Worm (Caenorhabditis elegans) whole organism, L4/young adult: ENCODE data around the gene gpch-1.

ENCODE experiments used
- W03F9.2 ChIP-seq: fragments of 150-350 bp; optimal IDR thresholded peaks from 2 replicates; lab custom pipeline; 2014; ENCODE audit warnings: missing biosample characterization, missing genetic modification characterization
- dao-5 ChIP-seq: sonication (generic microtip); optimal IDR thresholded peaks from 2 replicates; lab custom pipeline; 2016; ENCODE audit warnings: missing genotype, missing genetic modification characterization, moderate library complexity, missing compliant biosample characterization
- him-1 ChIP-seq: sonication (generic microtip); optimal IDR thresholded peaks from 2 replicates; lab custom pipeline; 2016; ENCODE audit warnings: missing genotype, missing genetic modification reagents, missing genetic modification characterization, missing compliant biosample characterization

The gpch-1 gene

ce11 chrIII:4415135-4415534 lies 6.8 kb downstream of the gpch-1 start, which contains the start of gene R07E5.11:
R07E5.11 (minus strand) TSS chrIII:4415235.
- no peak for TF ChIP-seq W03F9.2 (tag; lab: Kevin White, UChicago)
- no peak for TF ChIP-seq dao-5
- no peak for TF ChIP-seq him-1

DNA sequence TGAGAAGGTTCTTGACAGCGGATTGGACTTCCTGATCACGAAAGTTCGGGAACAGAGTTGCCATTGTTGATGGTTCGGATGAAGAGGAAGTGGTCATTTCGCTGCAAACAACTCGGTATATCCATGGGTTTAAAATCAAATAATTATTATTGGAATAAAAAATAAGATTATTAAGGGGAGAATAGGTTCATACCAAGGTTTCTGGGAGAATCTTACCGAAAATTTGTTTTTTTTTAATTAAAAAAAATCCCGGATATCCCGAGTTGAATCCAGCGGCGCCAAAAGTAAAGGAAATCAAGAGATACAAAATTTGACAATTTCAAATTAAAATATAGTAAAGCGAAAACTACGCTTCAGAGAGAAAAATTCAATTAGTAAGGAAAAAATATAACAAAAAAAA lies 9.6 kb downstream of the gpch-1 start, which contains the start of the genes R07E5.19 and pdcd-2:
TSS of gene R07E5.19 (minus strand) at position 101 of the 400 bp plus-strand sequence.
TSS of gene pdcd-2 (minus strand) at position 102 of the 400 bp plus-strand sequence.
- TF ChIP-seq dao-5 (no peak), W03F9.2 (tag; lab: Kevin White, UChicago) (no peak), him-1 (no peak)

DNA sequence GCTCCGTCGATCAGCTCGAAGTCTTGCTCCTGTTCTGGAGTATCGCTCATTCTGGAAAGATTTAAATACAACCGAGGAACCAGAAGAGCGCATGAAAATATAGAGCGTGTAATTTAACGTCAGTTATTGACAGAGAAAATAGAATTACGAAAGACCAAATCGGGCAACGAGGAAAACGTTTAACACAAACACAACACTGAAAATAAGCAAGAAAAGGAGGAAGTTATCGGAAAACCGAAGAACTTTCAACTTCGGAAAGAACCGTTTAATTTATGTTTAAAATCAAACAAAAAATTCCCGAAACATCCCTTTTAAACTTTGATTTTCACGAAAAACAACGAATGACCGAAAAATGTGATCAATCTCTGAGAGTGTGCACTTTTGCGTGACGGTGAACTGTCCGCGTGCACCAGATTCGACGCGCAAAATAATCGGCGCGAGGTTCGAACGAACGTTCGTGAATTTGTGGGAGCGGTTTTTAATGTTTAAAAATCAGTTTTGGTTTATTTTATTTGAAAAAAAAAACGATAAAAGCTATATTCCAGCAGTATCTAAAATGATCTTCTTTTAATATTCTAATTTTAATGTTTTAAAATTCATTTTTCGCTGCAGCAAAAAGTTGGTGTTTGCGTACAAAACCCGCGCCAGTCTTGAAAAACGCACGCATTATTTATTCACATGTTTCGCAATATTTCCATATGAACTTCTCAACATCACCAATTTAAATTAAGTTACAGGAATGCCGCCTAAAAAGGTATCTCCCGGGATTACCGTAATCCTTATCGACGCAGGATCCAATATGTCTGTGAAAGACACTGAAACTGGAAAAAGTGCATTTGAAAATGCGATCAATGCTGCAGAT lies 11.0 kb downstream of the gpch-1 start, which contains the start of the genes R07E5.7 and cku-80:
TSS of gene R07E5.7 (minus strand) at position 51 of the 862 bp plus-strand sequence.
TSS of gene cku-80 (plus strand) at position 732 of the 862 bp plus-strand sequence.
- TF ChIP-seq W03F9.2 (tag; lab: Kevin White, UChicago) (peak; percentile 73), dao-5 (no peak), him-1 (no peak)

ce11 chrIII:4428797-4429196 lies 20.4 kb downstream of the gpch-1 start:
- TF ChIP-seq him-1 (no peak), dao-5 (no peak), W03F9.2 (tag; lab: Kevin White, UChicago) (no peak)

- TF ChIP-seq W03F9.2 (tag; lab: Kevin White, UChicago) (no peak), him-1 (no peak), dao-5 (no peak)
Measured at ce11 chrIII:4429402-4429801, 21.1 kb downstream of the gpch-1 start, which contains the start of gene C28A5.6. C28A5.6 (minus strand) TSS chrIII:4429502.

DNA sequence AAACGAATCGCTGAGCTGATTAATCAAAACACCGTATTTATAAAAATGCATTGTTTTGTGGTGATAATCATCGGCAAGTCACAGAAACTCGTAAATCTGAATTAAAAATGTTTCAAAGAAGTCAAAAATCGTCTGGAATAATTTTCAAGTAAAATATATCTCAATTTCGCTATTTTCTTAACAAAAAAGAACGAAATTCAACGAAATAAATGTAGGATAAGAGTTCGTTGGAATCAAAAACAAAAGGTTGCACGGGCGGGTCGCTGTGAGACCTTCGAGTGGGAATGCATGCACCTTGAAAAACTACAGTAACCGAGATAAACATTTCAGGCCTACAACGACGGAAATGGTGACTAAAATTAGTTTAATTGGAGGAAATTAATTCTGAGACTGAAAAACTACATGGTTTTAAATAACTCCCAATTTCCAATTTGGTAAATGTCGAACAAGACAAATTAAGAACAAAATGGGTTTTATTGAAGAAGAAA lies 26.0 kb downstream of the gpch-1 start, which contains the start of gene C28A5.1:
TSS of gene C28A5.1 (minus strand) at position 51 of the 488 bp plus-strand sequence.
- TF ChIP-seq W03F9.2 (tag; lab: Kevin White, UChicago) (peak; percentile 52), dao-5 (no peak), him-1 (no peak)

DNA sequence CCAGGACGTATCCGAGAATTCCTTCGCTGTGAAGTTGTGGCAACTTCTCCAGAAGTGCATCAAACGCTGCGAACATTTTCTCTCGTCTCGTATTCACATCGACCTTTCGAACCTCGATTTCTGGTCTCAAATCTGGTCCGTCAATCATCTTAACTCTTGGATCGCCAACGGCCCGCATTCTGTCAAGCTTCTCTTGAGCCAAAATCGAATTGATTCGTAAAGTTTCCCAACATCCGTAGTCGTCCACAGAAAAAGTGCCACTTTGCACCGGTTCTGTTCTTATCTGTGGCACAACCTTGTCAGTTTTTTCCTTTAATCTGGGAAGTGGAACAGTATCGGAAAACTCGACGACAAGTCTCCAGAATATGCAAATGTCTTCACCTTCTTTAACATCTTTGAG lies 26.9 kb downstream of the gpch-1 start:
- no peak for TF ChIP-seq W03F9.2 (tag; lab: Kevin White, UChicago)
- no peak for TF ChIP-seq him-1
- no peak for TF ChIP-seq dao-5

- TF ChIP-seq W03F9.2 (tag; lab: Kevin White, UChicago) (no peak), dao-5 (no peak), him-1 (no peak)
Measured at ce11 chrIII:4439493-4439983, 31.2 kb downstream of the gpch-1 start, which contains the start of gene C28A5.2. C28A5.2 (minus strand) TSS chrIII:4439543.

DNA sequence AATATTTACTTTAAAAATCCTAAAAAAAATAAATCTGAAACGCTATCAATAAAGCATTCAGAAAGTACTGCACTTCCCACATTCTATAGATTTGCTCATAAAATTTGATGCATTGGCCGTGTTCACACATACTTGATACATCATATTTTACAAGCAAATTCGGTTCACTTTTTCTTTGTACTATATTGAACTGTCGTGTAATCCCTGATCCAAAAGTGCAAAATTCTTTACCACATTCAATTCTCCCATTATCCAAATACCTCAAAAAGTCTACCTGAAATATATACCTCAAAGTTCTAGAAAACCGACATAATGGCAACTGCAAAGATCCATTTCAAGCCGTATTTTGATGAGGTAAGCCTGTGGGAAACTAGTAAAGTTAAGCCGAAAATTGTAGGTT lies 33.4 kb downstream of the gpch-1 start, which contains the start of gene nex-3:
TSS of gene nex-3 (plus strand) at position 301 of the 400 bp plus-strand sequence.
- TF ChIP-seq him-1 (no peak), W03F9.2 (tag; lab: Kevin White, UChicago) (no peak), dao-5 (no peak)

ce11 chrIII:4444492-4444891 lies 36.1 kb downstream of the gpch-1 start:
- TF ChIP-seq W03F9.2 (tag; lab: Kevin White, UChicago) = no peak
- no peak for TF ChIP-seq dao-5

- TF ChIP-seq W03F9.2 (tag; lab: Kevin White, UChicago) = no peak
- no peak for TF ChIP-seq him-1
- TF ChIP-seq dao-5 = no peak
Measured at ce11 chrIII:4448029-4448428, 39.7 kb downstream of the gpch-1 start.

DNA sequence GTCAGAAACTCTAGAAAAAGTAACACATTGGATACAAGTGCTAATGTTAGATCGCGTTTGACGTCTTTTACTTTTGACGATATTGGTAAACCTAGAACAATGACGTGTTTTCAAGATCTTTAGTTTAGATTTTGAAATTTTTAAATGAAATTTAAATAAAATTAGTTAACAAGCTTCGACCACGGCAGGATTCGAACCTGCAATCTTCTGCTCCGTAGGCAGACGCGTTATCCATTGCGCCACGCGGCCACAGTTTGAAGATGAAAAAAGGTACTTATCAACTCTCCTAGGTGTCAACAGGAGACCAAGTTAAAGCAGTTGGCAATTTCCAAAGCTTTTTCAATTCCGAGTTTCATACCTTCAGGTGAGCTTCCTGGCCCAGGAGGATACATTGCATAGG lies 41.0 kb downstream of the gpch-1 start:
- TF ChIP-seq W03F9.2 (tag; lab: Kevin White, UChicago) (peak; percentile 15), dao-5 (peak; percentile 34), him-1 (no peak)

- TF ChIP-seq W03F9.2 (tag; lab: Kevin White, UChicago) = no peak
- no peak for TF ChIP-seq dao-5
- TF ChIP-seq him-1 = no peak
Measured at ce11 chrIII:4449893-4450579, 41.7 kb downstream of the gpch-1 start, which contains the start of gene ceh-43. ceh-43 (minus strand) TSS chrIII:4449943.
